Fruit fly (Drosophila melanogaster) whole organism, embryonic: ENCODE results near the gene sisA.

Experiments used
- BEAF-32 ChIP-seq: fragments of 200-800 bp; sonication (Bioruptor generic); optimal IDR thresholded peaks from 3 replicates; lab custom pipeline; 2017; ENCODE audit warnings: missing biosample characterization, missing genetic modification characterization, mild to moderate bottlenecking, moderate library complexity, missing genetic modification reagents
- Bgb ChIP-seq: fragments of 200-800 bp; sonication (Bioruptor generic); IDR thresholded peaks from 2 replicates; pipeline ENCODE4 v1.3.6; 2022; ENCODE audit warnings: missing biosample characterization, missing genetic modification characterization; ENCODE audit not compliant: partially characterized antibody
- BtbVII ChIP-seq: fragments of 200-800 bp; sonication (Bioruptor generic); optimal IDR thresholded peaks from 3 replicates; lab custom pipeline; 2017; ENCODE audit warnings: missing biosample characterization, mild to moderate bottlenecking, missing genetic modification characterization
- CG10267 ChIP-seq: fragments of 200-800 bp; sonication (Bioruptor generic); optimal IDR thresholded peaks from 2 replicates; lab custom pipeline; 2018; ENCODE audit warnings: missing biosample characterization, mild to moderate bottlenecking, missing genetic modification characterization, moderate library complexity
- CG11560 ChIP-seq: fragments of 200-800 bp; sonication (Bioruptor generic); IDR thresholded peaks from 3 replicates; pipeline ENCODE4 v1.3.6; 2022; ENCODE audit warnings: missing biosample characterization, missing genetic modification characterization
- CG14710 ChIP-seq: fragments of 200-800 bp; sonication (Bioruptor generic); optimal IDR thresholded peaks from 3 replicates; lab custom pipeline; 2019; ENCODE audit warnings: missing biosample characterization, mild to moderate bottlenecking, missing genetic modification characterization, moderate library complexity
- CG17912 ChIP-seq: fragments of 200-800 bp; sonication (Bioruptor generic); optimal IDR thresholded peaks from 2 replicates; lab custom pipeline; 2018; ENCODE audit warnings: missing biosample characterization, mild to moderate bottlenecking, missing genetic modification characterization
- CG2116 ChIP-seq: fragments of 200-800 bp; sonication (Bioruptor generic); optimal IDR thresholded peaks from 3 replicates; lab custom pipeline; 2018; ENCODE audit warnings: missing biosample characterization, mild to moderate bottlenecking, missing genetic modification characterization
- CG2129 ChIP-seq: fragments of 200-800 bp; sonication (Bioruptor generic); IDR thresholded peaks from 2 replicates; pipeline ENCODE4 v1.3.6; 2022; ENCODE audit warnings: missing biosample characterization, missing genetic modification characterization; ENCODE audit not compliant: partially characterized antibody
- CG3847 ChIP-seq: fragments of 200-800 bp; sonication (Bioruptor generic); IDR thresholded peaks from 2 replicates; pipeline ENCODE4 v1.3.6; 2022; ENCODE audit warnings: missing biosample characterization, missing genetic modification characterization
- CG3995 ChIP-seq: fragments of 200-800 bp; sonication (Bioruptor generic); optimal IDR thresholded peaks from 3 replicates; lab custom pipeline; 2016; ENCODE audit warnings: missing biosample characterization, missing genetic modification characterization
- CG4617 ChIP-seq: fragments of 200-800 bp; sonication (Bioruptor generic); optimal IDR thresholded peaks from 3 replicates; lab custom pipeline; 2016; ENCODE audit warnings: missing biosample characterization, missing genetic modification characterization, borderline replicate concordance
- CG6689 ChIP-seq: fragments of 200-800 bp; sonication (Bioruptor generic); IDR thresholded peaks from 2 replicates; pipeline ENCODE4 v1.3.6; 2022; ENCODE audit warnings: missing biosample characterization, missing genetic modification characterization
- CG8290 ChIP-seq, 3 experiments: fragments of 200-800 bp; sonication (Bioruptor generic); optimal IDR thresholded peaks; 2 replicates each; lab custom pipeline; 2016 to 2019; ENCODE audit warnings: missing biosample characterization in 3 of 3, missing genetic modification characterization in 3 of 3, mild to moderate bottlenecking in 2 of 3, moderate library complexity in 1 of 3
- Dll ChIP-seq: fragments of 200-800 bp; sonication (Bioruptor generic); IDR thresholded peaks from 4 replicates; pipeline ENCODE4 v1.3.6; 2022; ENCODE audit warnings: missing biosample characterization, missing genetic modification characterization; ENCODE audit not compliant: partially characterized antibody
- Dp ChIP-seq: fragments of 200-800 bp; sonication (Bioruptor generic); optimal IDR thresholded peaks from 2 replicates; lab custom pipeline; 2018; ENCODE audit warnings: missing biosample characterization, mild to moderate bottlenecking, missing genetic modification characterization, moderate library complexity
- Dref ChIP-seq: fragments of 200-800 bp; sonication (Bioruptor generic); IDR thresholded peaks from 2 replicates; pipeline ENCODE4 v1.3.6; 2022; ENCODE audit warnings: missing biosample characterization, missing genetic modification characterization
- E2f2 ChIP-seq: fragments of 200-800 bp; sonication (Bioruptor generic); IDR thresholded peaks from 2 replicates; pipeline ENCODE4 v1.3.6; 2022; ENCODE audit warnings: missing biosample characterization, missing genetic modification characterization
- ERR ChIP-seq: fragments of 200-800 bp; sonication (Bioruptor generic); optimal IDR thresholded peaks from 2 replicates; lab custom pipeline; 2016; ENCODE audit warnings: missing biosample characterization, missing genetic modification characterization
- Ets97D ChIP-seq: fragments of 200-800 bp; sonication (Bioruptor generic); optimal IDR thresholded peaks from 3 replicates; lab custom pipeline; 2016; ENCODE audit warnings: missing biosample characterization, missing genetic modification characterization
- Gug ChIP-seq: fragments of 200-800 bp; sonication (Bioruptor generic); IDR thresholded peaks from 4 replicates; pipeline ENCODE4 v1.3.6; 2022; ENCODE audit warnings: missing biosample characterization, missing genetic modification characterization
- HLH4C ChIP-seq: fragments of 200-800 bp; sonication (Bioruptor generic); IDR thresholded peaks from 3 replicates; pipeline ENCODE4 v1.3.6; 2022; ENCODE audit warnings: missing biosample characterization, missing genetic modification characterization; ENCODE audit not compliant: partially characterized antibody
- Lhr ChIP-seq: fragments of 200-800 bp; sonication (Bioruptor generic); optimal IDR thresholded peaks from 3 replicates; lab custom pipeline; 2017; ENCODE audit warnings: mild to moderate bottlenecking, missing biosample characterization, missing genetic modification reagents, missing genetic modification characterization
- Nf-YA ChIP-seq: fragments of 200-800 bp; sonication (Bioruptor generic); IDR thresholded peaks from 2 replicates; pipeline ENCODE4 v1.3.6; 2022; ENCODE audit warnings: missing biosample characterization, missing genetic modification characterization
- Sry-δ ChIP-seq: fragments of 200-800 bp; sonication (Bioruptor generic); optimal IDR thresholded peaks from 2 replicates; lab custom pipeline; 2016; ENCODE audit warnings: missing biosample characterization, missing genetic modification characterization
- YL-1 ChIP-seq: fragments of 200-800 bp; sonication (Bioruptor generic); optimal IDR thresholded peaks from 3 replicates; lab custom pipeline; 2017; ENCODE audit warnings: missing biosample characterization, mild to moderate bottlenecking, missing genetic modification characterization
- al ChIP-seq: fragments of 200-800 bp; sonication (Bioruptor generic); IDR thresholded peaks from 2 replicates; pipeline ENCODE4 v1.3.6; 2022; ENCODE audit warnings: missing biosample characterization, missing genetic modification characterization
- amos ChIP-seq: fragments of 200-800 bp; sonication (Bioruptor generic); IDR thresholded peaks from 2 replicates; pipeline ENCODE4 v1.3.6; 2022; ENCODE audit warnings: missing biosample characterization, missing genetic modification characterization; ENCODE audit not compliant: partially characterized antibody
- dpn ChIP-seq, 2 experiments: fragments of 200-800 bp; sonication (Bioruptor generic); optimal IDR thresholded peaks; 3 replicates each; lab custom pipeline; 2016; ENCODE audit warnings: missing biosample characterization in 2 of 2, missing genetic modification characterization in 2 of 2
- hbn ChIP-seq: fragments of 200-800 bp; sonication (Bioruptor generic); IDR thresholded peaks from 2 replicates; pipeline ENCODE4 v1.3.6; 2022; ENCODE audit warnings: missing biosample characterization, missing genetic modification characterization; ENCODE audit not compliant: partially characterized antibody
- inv ChIP-seq: fragments of 200-800 bp; sonication (Bioruptor generic); IDR thresholded peaks from 2 replicates; pipeline ENCODE4 v1.3.6; 2022; ENCODE audit warnings: missing biosample characterization, missing genetic modification characterization; ENCODE audit not compliant: partially characterized antibody
- kay ChIP-seq: fragments of 200-800 bp; sonication (Bioruptor generic); optimal IDR thresholded peaks from 2 replicates; lab custom pipeline; 2016; ENCODE audit warnings: missing biosample characterization, missing genetic modification characterization
- knrl ChIP-seq: fragments of 200-800 bp; sonication (Bioruptor generic); IDR thresholded peaks from 3 replicates; pipeline ENCODE4 v1.3.6; 2022; ENCODE audit warnings: missing biosample characterization, missing genetic modification characterization; ENCODE audit not compliant: partially characterized antibody
- lilli ChIP-seq: fragments of 200-800 bp; sonication (Bioruptor generic); optimal IDR thresholded peaks from 3 replicates; lab custom pipeline; 2016; ENCODE audit warnings: missing biosample characterization, missing genetic modification characterization
- lov ChIP-seq, 2 experiments: fragments of 200-800 bp in 1 of 2; fragments of >200 bp in 1 of 2; sonication (Bioruptor generic) in 1 of 2; IDR thresholded peaks in 1 of 2; optimal IDR thresholded peaks in 1 of 2; 2 replicates in 1 of 2; 3 replicates in 1 of 2; pipeline versions ENCODE4 v1.3.6 to Lab custom; 2017 to 2022; ENCODE audit warnings: missing biosample characterization in 1 of 2, missing genetic modification characterization in 1 of 2
- nerfin-1 ChIP-seq: fragments of 200-800 bp; sonication (Bioruptor generic); optimal IDR thresholded peaks from 3 replicates; lab custom pipeline; 2019; ENCODE audit warnings: missing biosample characterization, mild to moderate bottlenecking, missing genetic modification characterization, moderate library complexity
- nmo ChIP-seq: fragments of 200-800 bp; sonication (Bioruptor generic); optimal IDR thresholded peaks from 2 replicates; lab custom pipeline; 2018; ENCODE audit warnings: missing biosample characterization, mild to moderate bottlenecking, missing genetic modification characterization, moderate library complexity
- nom ChIP-seq: fragments of 200-800 bp; sonication (Bioruptor generic); optimal IDR thresholded peaks from 2 replicates; lab custom pipeline; 2017; ENCODE audit warnings: missing biosample characterization, missing genetic modification characterization, mild to moderate bottlenecking, moderate library complexity, missing genetic modification reagents
- phol ChIP-seq: fragments of 200-800 bp; sonication (Bioruptor generic); optimal IDR thresholded peaks from 3 replicates; lab custom pipeline; 2018; ENCODE audit warnings: missing biosample characterization, mild to moderate bottlenecking, missing genetic modification characterization, moderate library complexity
- pita ChIP-seq: fragments of 200-800 bp; sonication (Bioruptor generic); optimal IDR thresholded peaks from 2 replicates; lab custom pipeline; 2017; ENCODE audit warnings: missing biosample characterization, mild to moderate bottlenecking, missing genetic modification characterization
- prd ChIP-seq, 3 experiments: fragments of >200 bp in 2 of 3; fragments of 200-800 bp in 1 of 3; sonication (Bioruptor generic) in 1 of 3; optimal IDR thresholded peaks in 2 of 3; IDR thresholded peaks in 1 of 3; 2 replicates in 2 of 3; 3 replicates in 1 of 3; pipeline versions ENCODE4 v1.3.6 to Lab custom; 2017 to 2022; ENCODE audit warnings: missing biosample characterization in 1 of 3, missing genetic modification characterization in 1 of 3
- sd ChIP-seq: fragments of 200-800 bp; sonication (Bioruptor generic); optimal IDR thresholded peaks from 3 replicates; lab custom pipeline; 2018; ENCODE audit warnings: missing biosample characterization, mild to moderate bottlenecking, missing genetic modification characterization, moderate library complexity
- stwl ChIP-seq: fragments of 200-800 bp; sonication (Bioruptor generic); optimal IDR thresholded peaks from 3 replicates; lab custom pipeline; 2018; ENCODE audit warnings: missing biosample characterization, mild to moderate bottlenecking, missing genetic modification characterization, moderate library complexity
- trem ChIP-seq: fragments of 200-800 bp; optimal IDR thresholded peaks from 3 replicates; lab custom pipeline; 2019; ENCODE audit warnings: missing biosample characterization, mild to moderate bottlenecking, missing genetic modification characterization, moderate library complexity
- unc-4 ChIP-seq: fragments of 200-800 bp; sonication (Bioruptor generic); IDR thresholded peaks from 2 replicates; pipeline ENCODE4 v1.3.6; 2022; ENCODE audit warnings: missing biosample characterization, missing genetic modification characterization; ENCODE audit not compliant: partially characterized antibody
- unpg ChIP-seq: fragments of 200-800 bp; sonication (Bioruptor generic); optimal IDR thresholded peaks from 3 replicates; lab custom pipeline; 2018; ENCODE audit warnings: missing biosample characterization, mild to moderate bottlenecking, missing genetic modification characterization, moderate library complexity

Gene sisA

dm6 chrX:11355708-11356174 lies 33.6 kb upstream of the sisA start, which contains the start of gene dsh (continued):
- TF ChIP-seq E2f2 (GFP tag; lab: Robert Waterston, UW) (peak; percentile 62), nerfin-1 (tag; lab: Kevin White, UChicago) (peak; percentile 3), Ets97D (peak; percentile 9), YL-1 (peak; percentile 32), CG3995 (no peak), knrl (GFP tag; lab: Robert Waterston, UW) (peak; percentile 55), CG6689 (GFP tag; lab: Robert Waterston, UW) (peak; percentile 23; the same call in 1 of the 2 replicates), unc-4 (peak; percentile 60), amos (GFP tag; lab: Robert Waterston, UW) (peak; percentile 29; the same call in 1 of the 2 replicates), nmo (GFP tag; lab: Kevin White, UChicago) (peak; percentile 53), lov (optimal IDR thresholded peaks at IDR 0.05; lab: Kevin White, UChicago) (no peak), lov (GFP tag; IDR thresholded peaks at IDR 0.05; lab: Robert Waterston, UW) (no peak), CG3847 (peak; percentile 58), CG4617 (GFP tag; lab: Kevin White, UChicago) (peak; percentile 87), CG11560 (tag; lab: Robert Waterston, UW) (peak; percentile 19; the same call in 1 of the 3 replicates), Nf-YA (GFP tag; lab: Robert Waterston, UW) (no peak), Sry-δ (GFP tag; lab: Kevin White, UChicago) (peak; percentile 57), ERR (no peak), trem (tag; lab: Kevin White, UChicago) (peak; percentile 56), HLH4C (peak; percentile 40; the same call in 1 of the 3 replicates), dpn (GFP tag; optimal IDR thresholded peaks at IDR 0.05; lab: Kevin White, UChicago) (peak in 1 of 2 experiments; percentile 7), unpg (GFP tag; lab: Kevin White, UChicago) (no peak), pita (GFP tag; lab: Kevin White, UChicago) (no peak), Bgb (GFP tag; lab: Robert Waterston, UW) (peak; percentile 44; the same call in 1 of the 2 replicates), kay (GFP tag; lab: Kevin White, UChicago) (no peak), Dp (GFP tag; lab: Kevin White, UChicago) (peak; percentile 60), CG10267 (tag; lab: Kevin White, UChicago) (peak; percentile 53), sd (peak; percentile 79), inv (GFP tag; lab: Robert Waterston, UW) (peak; percentile 38; the same call in 1 of the 2 replicates), CG17912 (GFP tag; lab: Kevin White, UChicago) (no peak), stwl (tag; lab: Kevin White, UChicago) (peak; percentile 32), nom (GFP tag; lab: Kevin White, UChicago) (peak; percentile 41), hbn (GFP tag; lab: Robert Waterston, UW) (peak; percentile 45), phol (tag; lab: Kevin White, UChicago) (peak; percentile 3), Lhr (GFP tag; lab: Kevin White, UChicago) (peak; percentile 5), Dref (GFP tag; lab: Robert Waterston, UW) (peak; percentile 61), al (GFP tag; lab: Robert Waterston, UW) (no peak), CG8290 (GFP tag; optimal IDR thresholded peaks at IDR 0.05; lab: Kevin White, UChicago) (peak; percentile 12), CG8290 (tag; optimal IDR thresholded peaks at IDR 0.05; lab: Kevin White, UChicago) (no peak), Gug (GFP tag; lab: Robert Waterston, UW) (no peak), Dll (GFP tag; lab: Robert Waterston, UW) (peak; percentile 75), CG2129 (GFP tag; lab: Robert Waterston, UW) (0 out of 2 replicates have a peak, but pooled peaks have one; percentile 21), BtbVII (GFP tag; lab: Kevin White, UChicago) (no peak), prd (optimal IDR thresholded peaks at IDR 0.05; lab: Kevin White, UChicago) (no peak), prd (GFP tag; IDR thresholded peaks at IDR 0.05; lab: Robert Waterston, UW) (0 out of 3 replicates have a peak, but pooled peaks have one; percentile 14), CG2116 (peak; percentile 56), lilli (peak; percentile 21), CG14710 (tag; lab: Kevin White, UChicago) (peak; percentile 57), BEAF-32 (GFP tag; lab: Kevin White, UChicago) (peak; percentile 74)
